Worm (Caenorhabditis elegans): ENCODE results near the gene nhr-246.
"Not testable (repeated sequence)": the region's sequence is repeated elsewhere in the genome, so short reads cannot be mapped to it uniquely, and the experiment has no call there.

The nhr-246 gene

ce11 chrV:15306745-15307144 lies 9.5 kb upstream of the nhr-246 start, which contains the start of gene T26H8.4:
T26H8.4 (minus strand) TSS chrV:15306845.
- TF ChIP-seq him-1 (tag; optimal IDR thresholded peaks at IDR 0.05) (no peak), dao-5 (tag; optimal IDR thresholded peaks at IDR 0.05) (no peak), W03F9.2 (tag; optimal IDR thresholded peaks at IDR 0.05) (no peak)

ce11 chrV:15309011-15309410 lies 7.3 kb upstream of the nhr-246 start, which contains the start of gene srz-10:
srz-10 (minus strand) TSS chrV:15309098.
- TF ChIP-seq W03F9.2 (tag; optimal IDR thresholded peaks at IDR 0.05) (no peak), dao-5 (tag; optimal IDR thresholded peaks at IDR 0.05) (no peak), him-1 (tag; optimal IDR thresholded peaks at IDR 0.05) (no peak)

- no peak for TF ChIP-seq W03F9.2 (tag; optimal IDR thresholded peaks at IDR 0.05)
Measured at ce11 chrV:15310780-15311179, 5.5 kb upstream of the nhr-246 start, which contains the start of gene irld-62. irld-62 (plus strand) TSS chrV:15311080.

DNA sequence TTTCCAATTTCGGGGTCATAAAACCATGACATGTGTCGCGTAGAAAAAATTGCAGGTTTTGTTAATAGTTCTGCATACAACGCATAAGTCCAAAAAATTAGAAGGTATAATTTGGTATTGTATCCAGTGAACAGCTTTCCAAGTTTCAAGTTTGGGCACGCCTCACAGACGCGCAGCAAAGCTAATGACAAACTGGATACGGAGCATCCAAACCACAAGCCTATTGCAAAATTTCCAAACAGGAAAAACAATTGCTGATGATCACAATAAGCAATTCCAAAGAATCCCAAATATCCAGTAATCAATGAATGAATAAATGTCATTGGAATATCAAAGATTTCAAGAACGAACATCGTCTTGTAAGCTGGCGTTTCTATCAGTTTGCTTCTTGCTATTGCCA lies 2.7 kb upstream of the nhr-246 start:
- TF ChIP-seq dao-5 (tag; optimal IDR thresholded peaks at IDR 0.05), result no peak
- TF ChIP-seq W03F9.2 (tag; optimal IDR thresholded peaks at IDR 0.05), result no peak
- TF ChIP-seq him-1 (tag; optimal IDR thresholded peaks at IDR 0.05), result no peak

ce11 chrV:15318638-15319037 lies 2.4 kb downstream of the nhr-246 start, which contains the start of gene nhr-291:
nhr-291 (plus strand) TSS chrV:15318961.
- no peak for TF ChIP-seq dao-5 (tag; optimal IDR thresholded peaks at IDR 0.05)

DNA sequence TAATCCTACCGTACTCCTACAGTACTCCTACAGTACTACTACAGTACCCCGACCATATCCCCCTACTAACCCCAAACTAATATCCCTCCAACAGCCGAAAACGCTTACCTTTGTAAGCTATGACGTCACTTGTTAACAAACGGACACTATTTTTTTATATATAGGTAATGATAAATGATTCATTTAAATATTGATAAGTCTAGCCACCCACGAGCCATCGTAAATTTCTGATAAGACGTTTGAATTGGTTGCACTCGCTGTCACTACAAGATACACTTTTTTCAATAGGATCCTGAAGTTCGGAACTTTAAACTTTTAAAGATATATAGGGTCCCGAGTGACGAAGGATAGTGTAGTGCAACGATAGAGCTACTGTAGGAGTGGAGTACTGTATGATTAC lies 6.4 kb downstream of the nhr-246 start, which contains the start of gene nhr-247:
nhr-247 (plus strand) TSS at position 330 of the 400 bp plus-strand sequence.
- TF ChIP-seq dao-5, him-1, W03F9.2 (tag; optimal IDR thresholded peaks at IDR 0.05): not testable (repeated sequence)

DNA sequence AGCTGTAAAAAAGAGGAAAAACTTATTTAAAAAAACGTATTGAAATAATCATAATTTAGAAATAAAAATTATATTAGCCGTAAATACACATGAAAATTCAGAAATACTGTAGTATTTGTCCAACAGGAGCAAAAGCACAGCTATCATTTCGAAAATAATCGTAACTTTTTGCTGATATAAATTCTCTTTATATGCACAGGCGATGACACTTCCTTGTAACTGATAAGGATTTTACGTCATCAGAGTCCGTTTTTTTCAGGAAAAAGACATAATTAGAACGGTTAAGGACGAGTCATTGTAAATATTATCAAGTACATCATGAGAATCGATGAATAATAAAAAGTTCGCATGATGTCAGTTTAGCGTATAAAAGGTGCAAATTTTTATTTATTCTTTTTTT lies 7.1 kb downstream of the nhr-246 start:
- TF ChIP-seq dao-5 (tag; optimal IDR thresholded peaks at IDR 0.05), result no peak
- TF ChIP-seq W03F9.2 (tag; optimal IDR thresholded peaks at IDR 0.05), result no peak
- TF ChIP-seq him-1 (tag; optimal IDR thresholded peaks at IDR 0.05), result no peak

DNA sequence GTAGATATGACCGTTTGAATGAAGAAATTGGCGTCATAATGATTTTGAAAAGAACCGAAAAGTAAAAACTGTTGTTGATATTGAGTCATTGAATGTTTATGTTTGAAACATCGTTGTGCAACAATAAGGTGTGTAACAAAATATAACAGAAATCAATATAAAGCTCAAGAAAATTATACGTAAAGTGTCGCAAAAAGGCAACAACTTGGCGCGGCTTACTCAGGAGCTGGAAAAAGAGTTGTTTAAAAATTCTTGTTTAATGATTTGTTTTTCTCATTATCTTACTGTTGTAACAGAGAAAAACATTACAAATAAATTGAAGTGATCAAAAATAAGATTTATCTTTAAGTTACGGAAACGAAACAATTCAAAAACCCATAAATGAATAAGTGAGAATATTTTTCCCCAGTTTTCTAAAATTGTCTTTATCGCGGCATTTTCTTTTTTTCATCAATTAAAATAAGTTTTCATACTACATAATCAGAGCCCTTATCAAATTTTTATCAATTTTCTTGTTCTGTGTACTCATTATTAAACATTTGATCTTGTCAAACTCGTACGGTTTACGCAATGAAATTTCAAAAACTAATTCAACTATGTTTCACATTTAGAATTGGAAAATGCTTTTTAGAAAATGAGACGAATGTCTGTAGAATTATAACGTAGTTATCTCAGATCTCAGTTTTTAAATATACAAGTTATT lies 11.6 kb downstream of the nhr-246 start, which contains the start of gene ZK1037.6:
ZK1037.6 (minus strand) TSS at position 51 of the 703 bp plus-strand sequence.
- TF ChIP-seq W03F9.2 (tag; optimal IDR thresholded peaks at IDR 0.05) (no peak), dao-5 (tag; optimal IDR thresholded peaks at IDR 0.05) (no peak), him-1 (tag; optimal IDR thresholded peaks at IDR 0.05) (no peak)

ce11 chrV:15330314-15330713 lies 14.0 kb downstream of the nhr-246 start, which contains the start of gene srh-295:
srh-295 (plus strand) TSS chrV:15330614.
- TF ChIP-seq W03F9.2 (tag; optimal IDR thresholded peaks at IDR 0.05) (no peak), him-1 (tag; optimal IDR thresholded peaks at IDR 0.05) (no peak), dao-5 (tag; optimal IDR thresholded peaks at IDR 0.05) (no peak)

ce11 chrV:15332851-15333250 lies 16.6 kb downstream of the nhr-246 start, which contains the start of gene srw-113:
srw-113 (plus strand) TSS chrV:15333151.
- TF ChIP-seq dao-5 (tag; optimal IDR thresholded peaks at IDR 0.05) (no peak), W03F9.2 (tag; optimal IDR thresholded peaks at IDR 0.05) (no peak), him-1 (tag; optimal IDR thresholded peaks at IDR 0.05) (no peak)

- TF ChIP-seq him-1 (tag; optimal IDR thresholded peaks at IDR 0.05) (no peak), W03F9.2 (tag; optimal IDR thresholded peaks at IDR 0.05) (no peak), dao-5 (tag; optimal IDR thresholded peaks at IDR 0.05) (no peak)
Measured at ce11 chrV:15337405-15337804, 21.1 kb downstream of the nhr-246 start, which contains the start of gene wrt-7. wrt-7 (minus strand) TSS chrV:15337505.

ce11 chrV:15339363-15339762 lies 23.1 kb downstream of the nhr-246 start, which contains the start of gene clec-228:
clec-228 (minus strand) TSS chrV:15339463.
- TF ChIP-seq dao-5 (tag; optimal IDR thresholded peaks at IDR 0.05) (no peak), W03F9.2 (tag; optimal IDR thresholded peaks at IDR 0.05) (no peak), him-1 (tag; optimal IDR thresholded peaks at IDR 0.05) (no peak)

- TF ChIP-seq him-1 (tag; optimal IDR thresholded peaks at IDR 0.05) (no peak), W03F9.2 (tag; optimal IDR thresholded peaks at IDR 0.05) (no peak), dao-5 (tag; optimal IDR thresholded peaks at IDR 0.05) (no peak)
Measured at ce11 chrV:15341404-15341803, 25.1 kb downstream of the nhr-246 start, which contains the start of gene clec-229. clec-229 (minus strand) TSS chrV:15341504.

DNA sequence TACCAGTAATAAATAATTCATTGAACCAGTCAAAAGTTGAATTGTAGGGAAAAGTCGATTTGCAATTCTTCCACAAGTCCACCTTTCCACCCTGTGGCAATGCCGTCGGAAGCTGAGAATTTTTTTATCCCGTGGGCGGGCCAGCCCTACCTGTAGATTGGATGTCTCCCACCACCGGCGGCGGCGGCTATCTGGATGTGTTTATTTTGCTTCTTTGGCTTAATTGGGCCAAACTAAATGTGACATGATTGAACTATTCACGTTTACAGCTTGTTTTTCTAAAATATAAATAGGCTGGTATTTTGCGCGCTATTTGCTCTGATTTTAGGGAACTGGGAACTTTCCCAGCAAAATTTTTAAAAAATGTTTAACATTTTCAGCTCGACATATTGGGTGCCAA lies 28.2 kb downstream of the nhr-246 start, which contains the start of gene wrt-8:
wrt-8 (minus strand) TSS at position 101 of the 400 bp plus-strand sequence.
- TF ChIP-seq him-1 (tag; optimal IDR thresholded peaks at IDR 0.05), result no peak
- TF ChIP-seq W03F9.2 (tag; optimal IDR thresholded peaks at IDR 0.05), result no peak
- TF ChIP-seq dao-5 (tag; optimal IDR thresholded peaks at IDR 0.05), result no peak

All from whole organism, L4/young adult.